Fruit fly (Drosophila melanogaster) whole organism, embryonic: ENCODE measurements around the gene Elba3.

ENCODE experiments used
- Abd-B ChIP-seq: fragments of 200-800 bp; sonication (Bioruptor generic); optimal IDR thresholded peaks from 2 replicates; lab custom pipeline; 2018; ENCODE audit warnings: missing biosample characterization, mild to moderate bottlenecking, missing genetic modification characterization, moderate library complexity
- Asciz ChIP-seq: fragments of 200-800 bp; sonication (Bioruptor generic); optimal IDR thresholded peaks from 2 replicates; lab custom pipeline; 2017; ENCODE audit warnings: missing biosample characterization, mild to moderate bottlenecking, missing genetic modification characterization, missing genetic modification reagents
- Bgb ChIP-seq: fragments of 200-800 bp; sonication (Bioruptor generic); IDR thresholded peaks from 2 replicates; pipeline ENCODE4 v1.3.6; 2022; ENCODE audit warnings: missing biosample characterization, missing genetic modification characterization; ENCODE audit not compliant: partially characterized antibody
- CG10543 ChIP-seq: fragments of 200-800 bp; sonication (Bioruptor generic); optimal IDR thresholded peaks from 3 replicates; lab custom pipeline; 2017; ENCODE audit warnings: missing biosample characterization, mild to moderate bottlenecking, missing genetic modification characterization, moderate library complexity
- CG13287 ChIP-seq: fragments of 200-800 bp; sonication (Bioruptor generic); IDR thresholded peaks from 2 replicates; pipeline ENCODE4 v1.3.6; 2022; ENCODE audit warnings: missing biosample characterization, missing genetic modification characterization; ENCODE audit not compliant: partially characterized antibody
- CG14441 ChIP-seq: fragments of 200-800 bp; sonication (Bioruptor generic); IDR thresholded peaks from 2 replicates; pipeline ENCODE4 v1.3.6; 2022; ENCODE audit warnings: missing biosample characterization, missing genetic modification characterization
- CG14710 ChIP-seq: fragments of 200-800 bp; sonication (Bioruptor generic); optimal IDR thresholded peaks from 3 replicates; lab custom pipeline; 2019; ENCODE audit warnings: missing biosample characterization, mild to moderate bottlenecking, missing genetic modification characterization, moderate library complexity
- CG1602 ChIP-seq: fragments of 200-800 bp; sonication (Bioruptor generic); optimal IDR thresholded peaks from 3 replicates; lab custom pipeline; 2016; ENCODE audit warnings: missing biosample characterization, missing genetic modification characterization
- CG16863 ChIP-seq: fragments of 200-800 bp; sonication (Bioruptor generic); optimal IDR thresholded peaks from 3 replicates; lab custom pipeline; 2016; ENCODE audit warnings: missing biosample characterization, missing genetic modification characterization
- CG17912 ChIP-seq: fragments of 200-800 bp; sonication (Bioruptor generic); optimal IDR thresholded peaks from 2 replicates; lab custom pipeline; 2018; ENCODE audit warnings: missing biosample characterization, mild to moderate bottlenecking, missing genetic modification characterization
- CG2116 ChIP-seq: fragments of 200-800 bp; sonication (Bioruptor generic); optimal IDR thresholded peaks from 3 replicates; lab custom pipeline; 2018; ENCODE audit warnings: missing biosample characterization, mild to moderate bottlenecking, missing genetic modification characterization
- CG2712 ChIP-seq: fragments of 200-800 bp; optimal IDR thresholded peaks from 3 replicates; lab custom pipeline; 2019; ENCODE audit warnings: missing biosample characterization, mild to moderate bottlenecking, missing genetic modification characterization, moderate library complexity
- CG30403 ChIP-seq: fragments of 200-800 bp; sonication (Bioruptor generic); optimal IDR thresholded peaks from 3 replicates; lab custom pipeline; 2016; ENCODE audit warnings: missing biosample characterization, missing genetic modification characterization
- CG31224 ChIP-seq: fragments of 200-800 bp; sonication (Bioruptor generic); IDR thresholded peaks from 2 replicates; pipeline ENCODE4 v1.3.6; 2022; ENCODE audit warnings: missing biosample characterization, missing genetic modification characterization
- CG4730 ChIP-seq: fragments of 200-800 bp; sonication (Bioruptor generic); IDR thresholded peaks from 2 replicates; pipeline ENCODE4 v1.3.6; 2022; ENCODE audit warnings: missing biosample characterization, missing genetic modification characterization
- CG6683 ChIP-seq: fragments of 200-800 bp; sonication (Bioruptor generic); optimal IDR thresholded peaks from 2 replicates; lab custom pipeline; 2017; ENCODE audit warnings: missing biosample characterization, mild to moderate bottlenecking, missing genetic modification characterization, missing genetic modification reagents
- CG7963 ChIP-seq: fragments of 200-800 bp; sonication (Bioruptor generic); IDR thresholded peaks from 3 replicates; pipeline ENCODE4 v1.3.6; 2022; ENCODE audit warnings: missing biosample characterization, missing genetic modification characterization; ENCODE audit not compliant: partially characterized antibody
- CG8281 ChIP-seq: fragments of 200-800 bp; sonication (Bioruptor generic); optimal IDR thresholded peaks from 2 replicates; lab custom pipeline; 2018; ENCODE audit warnings: missing biosample characterization, mild to moderate bottlenecking, missing genetic modification characterization, moderate library complexity
- CG9215 ChIP-seq: fragments of 200-800 bp; sonication (Bioruptor generic); IDR thresholded peaks from 2 replicates; pipeline ENCODE4 v1.3.6; 2022; ENCODE audit warnings: missing biosample characterization, missing genetic modification characterization
- CTCF ChIP-seq: fragments of 200-800 bp; sonication (Bioruptor generic); optimal IDR thresholded peaks from 2 replicates; lab custom pipeline; 2017; ENCODE audit warnings: missing biosample characterization, mild to moderate bottlenecking, missing genetic modification characterization, moderate library complexity
- Dad ChIP-seq: fragments of 200-800 bp; sonication (Bioruptor generic); optimal IDR thresholded peaks from 3 replicates; lab custom pipeline; 2016; ENCODE audit warnings: missing biosample characterization, missing genetic modification characterization
- Dfd ChIP-seq, 2 experiments: fragments of >200 bp; optimal IDR thresholded peaks; 2 replicates each; lab custom pipeline; 2017; ENCODE audit warnings: missing biosample characterization in 2 of 2, missing genetic modification characterization in 2 of 2
- Gug ChIP-seq: fragments of 200-800 bp; sonication (Bioruptor generic); IDR thresholded peaks from 4 replicates; pipeline ENCODE4 v1.3.6; 2022; ENCODE audit warnings: missing biosample characterization, missing genetic modification characterization
- HLH4C ChIP-seq: fragments of 200-800 bp; sonication (Bioruptor generic); IDR thresholded peaks from 3 replicates; pipeline ENCODE4 v1.3.6; 2022; ENCODE audit warnings: missing biosample characterization, missing genetic modification characterization; ENCODE audit not compliant: partially characterized antibody
- HmgD ChIP-seq: fragments of 200-800 bp; sonication (Bioruptor generic); optimal IDR thresholded peaks from 3 replicates; lab custom pipeline; 2016; ENCODE audit warnings: missing biosample characterization, missing genetic modification characterization
- MESR4 ChIP-seq: fragments of 200-800 bp; sonication (Bioruptor generic); optimal IDR thresholded peaks from 2 replicates; lab custom pipeline; 2018; ENCODE audit warnings: missing biosample characterization, mild to moderate bottlenecking, missing genetic modification characterization, moderate library complexity
- Mad ChIP-seq: fragments of 200-800 bp; sonication (Bioruptor generic); optimal IDR thresholded peaks from 2 replicates; lab custom pipeline; 2016; ENCODE audit warnings: missing biosample characterization, missing genetic modification characterization
- Nf-YA ChIP-seq: fragments of 200-800 bp; sonication (Bioruptor generic); IDR thresholded peaks from 2 replicates; pipeline ENCODE4 v1.3.6; 2022; ENCODE audit warnings: missing biosample characterization, missing genetic modification characterization
- NfI ChIP-seq: fragments of 200-800 bp; sonication (Bioruptor generic); optimal IDR thresholded peaks from 3 replicates; lab custom pipeline; 2018; ENCODE audit warnings: missing biosample characterization, mild to moderate bottlenecking, missing genetic modification characterization, moderate library complexity
- Oli ChIP-seq: fragments of 200-800 bp; sonication (Bioruptor generic); optimal IDR thresholded peaks from 2 replicates; lab custom pipeline; 2018; ENCODE audit warnings: missing biosample characterization, mild to moderate bottlenecking, missing genetic modification characterization, moderate library complexity
- Optix ChIP-seq: fragments of 200-800 bp; sonication (Bioruptor generic); IDR thresholded peaks from 3 replicates; pipeline ENCODE4 v1.3.6; 2022; ENCODE audit warnings: missing biosample characterization, missing genetic modification characterization
- Rx ChIP-seq: fragments of 200-800 bp; sonication (Bioruptor generic); IDR thresholded peaks from 2 replicates; pipeline ENCODE4 v1.3.6; 2022; ENCODE audit warnings: missing biosample characterization, missing genetic modification characterization
- Sox102F ChIP-seq: fragments of 200-800 bp; sonication (Bioruptor generic); optimal IDR thresholded peaks from 2 replicates; lab custom pipeline; 2018; ENCODE audit warnings: missing biosample characterization, mild to moderate bottlenecking, missing genetic modification characterization, moderate library complexity
- amos ChIP-seq: fragments of 200-800 bp; sonication (Bioruptor generic); IDR thresholded peaks from 2 replicates; pipeline ENCODE4 v1.3.6; 2022; ENCODE audit warnings: missing biosample characterization, missing genetic modification characterization; ENCODE audit not compliant: partially characterized antibody
- bowl ChIP-seq: fragments of 200-800 bp; sonication (Bioruptor generic); IDR thresholded peaks from 2 replicates; pipeline ENCODE4 v1.3.6; 2022; ENCODE audit warnings: missing biosample characterization, missing genetic modification characterization
- chn ChIP-seq: fragments of 200-800 bp; sonication (Bioruptor generic); optimal IDR thresholded peaks from 2 replicates; lab custom pipeline; 2016; ENCODE audit warnings: missing biosample characterization, missing genetic modification characterization
- fd3F ChIP-seq: fragments of 200-800 bp; sonication (Bioruptor generic); optimal IDR thresholded peaks from 2 replicates; lab custom pipeline; 2018; ENCODE audit warnings: missing biosample characterization, mild to moderate bottlenecking, missing genetic modification characterization, moderate library complexity
- gem ChIP-seq: fragments of 200-800 bp; sonication (Bioruptor generic); optimal IDR thresholded peaks from 2 replicates; lab custom pipeline; 2019; ENCODE audit warnings: missing biosample characterization, mild to moderate bottlenecking, missing genetic modification characterization, moderate library complexity
- ind ChIP-seq: fragments of 200-800 bp; sonication (Bioruptor generic); optimal IDR thresholded peaks from 3 replicates; lab custom pipeline; 2016; ENCODE audit warnings: missing biosample characterization, missing genetic modification characterization
- knrl ChIP-seq: fragments of 200-800 bp; sonication (Bioruptor generic); IDR thresholded peaks from 3 replicates; pipeline ENCODE4 v1.3.6; 2022; ENCODE audit warnings: missing biosample characterization, missing genetic modification characterization; ENCODE audit not compliant: partially characterized antibody
- nau ChIP-seq: fragments of 200-800 bp; sonication (Bioruptor generic); optimal IDR thresholded peaks from 3 replicates; lab custom pipeline; 2017; ENCODE audit warnings: missing biosample characterization, mild to moderate bottlenecking, missing genetic modification characterization, missing genetic modification reagents
- nerfin-1 ChIP-seq: fragments of 200-800 bp; sonication (Bioruptor generic); optimal IDR thresholded peaks from 3 replicates; lab custom pipeline; 2019; ENCODE audit warnings: missing biosample characterization, mild to moderate bottlenecking, missing genetic modification characterization, moderate library complexity
- psq ChIP-seq: fragments of 200-800 bp; sonication (Bioruptor generic); optimal IDR thresholded peaks from 2 replicates; lab custom pipeline; 2017; ENCODE audit warnings: missing biosample characterization, missing genetic modification characterization
- row ChIP-seq: fragments of 200-800 bp; sonication (Bioruptor generic); IDR thresholded peaks from 3 replicates; pipeline ENCODE4 v1.3.6; 2022; ENCODE audit warnings: missing biosample characterization, missing genetic modification characterization
- run ChIP-seq: fragments of 200-800 bp; sonication (Bioruptor generic); optimal IDR thresholded peaks from 3 replicates; lab custom pipeline; 2018; ENCODE audit warnings: missing biosample characterization, mild to moderate bottlenecking, missing genetic modification characterization
- salm ChIP-seq: fragments of 200-800 bp; sonication (Bioruptor generic); optimal IDR thresholded peaks from 2 replicates; lab custom pipeline; 2018; ENCODE audit warnings: missing biosample characterization, mild to moderate bottlenecking, missing genetic modification characterization
- scrt ChIP-seq: fragments of 200-800 bp; sonication (Bioruptor generic); optimal IDR thresholded peaks from 2 replicates; lab custom pipeline; 2018; ENCODE audit warnings: missing biosample characterization, mild to moderate bottlenecking, missing genetic modification characterization, moderate library complexity
- sr ChIP-seq: fragments of 200-800 bp; sonication (Bioruptor generic); IDR thresholded peaks from 3 replicates; pipeline ENCODE4 v1.3.6; 2022; ENCODE audit warnings: missing biosample characterization, missing genetic modification characterization
- stwl ChIP-seq: fragments of 200-800 bp; sonication (Bioruptor generic); optimal IDR thresholded peaks from 3 replicates; lab custom pipeline; 2018; ENCODE audit warnings: missing biosample characterization, mild to moderate bottlenecking, missing genetic modification characterization, moderate library complexity
- tup ChIP-seq: fragments of 200-800 bp; sonication (Bioruptor generic); optimal IDR thresholded peaks from 2 replicates; lab custom pipeline; 2016; ENCODE audit warnings: missing biosample characterization, mild to moderate bottlenecking, missing genetic modification characterization, moderate library complexity
- twi ChIP-seq: fragments of 200-800 bp; optimal IDR thresholded peaks from 2 replicates; lab custom pipeline; 2019; ENCODE audit warnings: missing biosample characterization, mild to moderate bottlenecking, missing genetic modification characterization, moderate library complexity
- yki ChIP-seq: fragments of >200 bp; optimal IDR thresholded peaks from 3 replicates; lab custom pipeline; 2018

Elba3 gene

DNA sequence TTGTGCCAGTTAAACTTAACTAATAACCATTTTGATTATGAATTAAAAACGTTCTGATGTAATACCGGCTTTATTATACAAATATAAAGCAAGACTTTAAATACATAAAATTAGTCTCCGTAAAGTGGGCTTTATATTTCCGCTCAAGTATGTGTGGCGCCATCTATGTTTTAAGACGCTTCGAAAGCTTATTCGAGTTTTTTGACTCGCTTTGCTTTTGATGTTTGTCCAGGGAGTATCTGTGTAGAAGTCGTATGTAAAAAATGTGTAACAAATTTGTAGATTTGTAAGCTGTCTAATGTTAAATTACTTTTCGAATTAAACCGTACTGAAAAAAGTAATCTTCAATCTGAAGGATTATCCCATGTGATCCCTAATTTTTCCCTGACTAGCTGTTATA, 26.4 kb upstream of the Elba3 start (continued):
- TF ChIP-seq CTCF (GFP tag; lab: Kevin White, UChicago) = peak; percentile 94
- no peak for TF ChIP-seq CG1602 (GFP tag; lab: Kevin White, UChicago)
- TF ChIP-seq Asciz (GFP tag; lab: Kevin White, UChicago) = no peak
- no peak for TF ChIP-seq CG14441 (GFP tag; lab: Robert Waterston, UW)
- TF ChIP-seq fd3F (GFP tag; lab: Kevin White, UChicago) = no peak
- TF ChIP-seq stwl (tag; lab: Kevin White, UChicago) = peak; percentile 35
- TF ChIP-seq CG7963 (GFP tag; lab: Robert Waterston, UW) = 0 out of 3 replicates have a peak, but pooled peaks have one; percentile 26
- no peak for TF ChIP-seq CG2116 (GFP tag; lab: Kevin White, UChicago)
- TF ChIP-seq CG31224 = no peak
- no peak for TF ChIP-seq CG6683
- no peak for TF ChIP-seq CG9215 (GFP tag; lab: Robert Waterston, UW)
- no peak for TF ChIP-seq Sox102F
- TF ChIP-seq knrl (GFP tag; lab: Robert Waterston, UW) = peak; percentile 60; the same call in 2 of the 3 replicates
- no peak for TF ChIP-seq MESR4 (GFP tag; lab: Kevin White, UChicago)
- TF ChIP-seq CG14710 (tag; lab: Kevin White, UChicago) = no peak
- no peak for TF ChIP-seq chn (GFP tag; lab: Kevin White, UChicago)
- no peak for TF ChIP-seq Dfd (GFP tag; optimal IDR thresholded peaks at IDR 0.05; lab: Kevin White, UChicago)
- TF ChIP-seq sr (GFP tag; lab: Robert Waterston, UW) = no peak
- no peak for TF ChIP-seq scrt (GFP tag; lab: Kevin White, UChicago)
- TF ChIP-seq Optix (GFP tag; lab: Robert Waterston, UW) = no peak
- TF ChIP-seq CG8281 (tag; lab: Kevin White, UChicago) = no peak
- no peak for TF ChIP-seq Rx
- no peak for TF ChIP-seq psq (GFP tag; lab: Kevin White, UChicago)
- no peak for TF ChIP-seq twi (tag; lab: Kevin White, UChicago)
- no peak for TF ChIP-seq run (tag; lab: Kevin White, UChicago)
- TF ChIP-seq CG30403 = no peak
- peak; percentile 28; the same call in 1 of the 2 replicates for TF ChIP-seq amos (GFP tag; lab: Robert Waterston, UW)
- no peak for TF ChIP-seq ind
- no peak for TF ChIP-seq salm (tag; lab: Kevin White, UChicago)
- TF ChIP-seq Bgb (GFP tag; lab: Robert Waterston, UW) = peak; percentile 71
- no peak for TF ChIP-seq tup (GFP tag; lab: Kevin White, UChicago)
- TF ChIP-seq HLH4C (GFP tag; lab: Robert Waterston, UW) = 0 out of 3 replicates have a peak, but pooled peaks have one; percentile 6
- TF ChIP-seq Oli (tag; lab: Kevin White, UChicago) = no peak
- no peak for TF ChIP-seq CG16863 (GFP tag; lab: Kevin White, UChicago)
- TF ChIP-seq Nf-YA = no peak
- TF ChIP-seq yki (lab: Kevin White, UChicago) = no peak
- TF ChIP-seq row (GFP tag; lab: Robert Waterston, UW) = no peak
- no peak for TF ChIP-seq Dad
- no peak for TF ChIP-seq CG10543
- TF ChIP-seq Abd-B (GFP tag; lab: Kevin White, UChicago) = peak; percentile 20
- TF ChIP-seq Gug (GFP tag; lab: Robert Waterston, UW) = no peak
- TF ChIP-seq CG2712 (tag; lab: Kevin White, UChicago) = no peak
- no peak for TF ChIP-seq CG4730 (GFP tag; lab: Robert Waterston, UW)
- no peak for TF ChIP-seq CG17912 (GFP tag; lab: Kevin White, UChicago)
- no peak for TF ChIP-seq NfI (GFP tag; lab: Kevin White, UChicago)
- no peak for TF ChIP-seq bowl (GFP tag; lab: Robert Waterston, UW)
- no peak for TF ChIP-seq Mad (GFP tag; lab: Kevin White, UChicago)
- no peak for TF ChIP-seq nerfin-1 (tag; lab: Kevin White, UChicago)
- no peak for TF ChIP-seq gem (tag; lab: Kevin White, UChicago)
- TF ChIP-seq CG13287 (GFP tag; lab: Robert Waterston, UW) = peak; percentile 42; the same call in 1 of the 2 replicates
- no peak for TF ChIP-seq HmgD (GFP tag; lab: Kevin White, UChicago)
- TF ChIP-seq nau (GFP tag; lab: Kevin White, UChicago) = no peak
